Fruit fly (Drosophila melanogaster) whole organism, embryonic: ENCODE results near the gene Ugt301D1.

Experiments
- CG10431 ChIP-seq: fragments of 200-800 bp; sonication (Bioruptor generic); optimal IDR thresholded peaks from 3 replicates; lab custom pipeline; 2018; ENCODE audit warnings: missing biosample characterization, mild to moderate bottlenecking, missing genetic modification characterization
- CG10462 ChIP-seq: fragments of 200-800 bp; sonication (Bioruptor generic); optimal IDR thresholded peaks from 2 replicates; lab custom pipeline; 2016; ENCODE audit warnings: missing biosample characterization, missing genetic modification characterization
- CG14050 ChIP-seq: fragments of 200-800 bp; sonication (Bioruptor generic); IDR thresholded peaks from 3 replicates; pipeline ENCODE4 v1.3.6; 2022; ENCODE audit warnings: missing biosample characterization, missing genetic modification characterization
- CG14441 ChIP-seq: fragments of 200-800 bp; sonication (Bioruptor generic); IDR thresholded peaks from 2 replicates; pipeline ENCODE4 v1.3.6; 2022; ENCODE audit warnings: missing biosample characterization, missing genetic modification characterization
- CG1603 ChIP-seq: fragments of 200-800 bp; sonication (Bioruptor generic); optimal IDR thresholded peaks from 2 replicates; lab custom pipeline; 2019; ENCODE audit warnings: missing biosample characterization, mild to moderate bottlenecking, missing genetic modification characterization, moderate library complexity
- CG16863 ChIP-seq: fragments of 200-800 bp; sonication (Bioruptor generic); optimal IDR thresholded peaks from 3 replicates; lab custom pipeline; 2016; ENCODE audit warnings: missing biosample characterization, missing genetic modification characterization
- CG17568 ChIP-seq: fragments of 200-800 bp; sonication (Bioruptor generic); optimal IDR thresholded peaks from 2 replicates; lab custom pipeline; 2018; ENCODE audit warnings: missing biosample characterization, mild to moderate bottlenecking, missing genetic modification characterization, moderate library complexity
- CG17802 ChIP-seq: fragments of 200-800 bp; sonication (Bioruptor generic); optimal IDR thresholded peaks from 2 replicates; lab custom pipeline; 2018; ENCODE audit warnings: missing biosample characterization, mild to moderate bottlenecking, missing genetic modification characterization, moderate library complexity
- CG18599 ChIP-seq: fragments of 200-800 bp; sonication (Bioruptor generic); optimal IDR thresholded peaks from 3 replicates; lab custom pipeline; 2017; ENCODE audit warnings: missing biosample characterization, missing genetic modification characterization, mild to moderate bottlenecking, moderate library complexity, missing genetic modification reagents
- CG2712 ChIP-seq: fragments of 200-800 bp; optimal IDR thresholded peaks from 3 replicates; lab custom pipeline; 2019; ENCODE audit warnings: missing biosample characterization, mild to moderate bottlenecking, missing genetic modification characterization, moderate library complexity
- CG34376 ChIP-seq: fragments of 200-800 bp; sonication (Bioruptor generic); optimal IDR thresholded peaks from 2 replicates; lab custom pipeline; 2018; ENCODE audit warnings: missing biosample characterization, mild to moderate bottlenecking, missing genetic modification characterization
- CG4424 ChIP-seq: fragments of 200-800 bp; sonication (Bioruptor generic); optimal IDR thresholded peaks from 3 replicates; lab custom pipeline; 2016; ENCODE audit warnings: missing biosample characterization, missing genetic modification characterization
- CG5180 ChIP-seq: fragments of 200-800 bp; sonication (Bioruptor generic); optimal IDR thresholded peaks from 3 replicates; lab custom pipeline; 2017; ENCODE audit warnings: missing biosample characterization, missing genetic modification characterization, mild to moderate bottlenecking, moderate library complexity, missing genetic modification reagents
- CG6683 ChIP-seq: fragments of 200-800 bp; sonication (Bioruptor generic); optimal IDR thresholded peaks from 2 replicates; lab custom pipeline; 2017; ENCODE audit warnings: missing biosample characterization, mild to moderate bottlenecking, missing genetic modification characterization, missing genetic modification reagents
- CG8359 ChIP-seq: fragments of 200-800 bp; sonication (Bioruptor generic); optimal IDR thresholded peaks from 2 replicates; lab custom pipeline; 2017; ENCODE audit warnings: missing biosample characterization, mild to moderate bottlenecking, missing genetic modification characterization, borderline replicate concordance
- CG8388 ChIP-seq: fragments of 200-800 bp; sonication (Bioruptor generic); optimal IDR thresholded peaks from 2 replicates; lab custom pipeline; 2019; ENCODE audit warnings: missing biosample characterization, mild to moderate bottlenecking, missing genetic modification characterization, moderate library complexity
- CG9215 ChIP-seq: fragments of 200-800 bp; sonication (Bioruptor generic); IDR thresholded peaks from 2 replicates; pipeline ENCODE4 v1.3.6; 2022; ENCODE audit warnings: missing biosample characterization, missing genetic modification characterization
- CG9797 ChIP-seq: fragments of 200-800 bp; sonication (Bioruptor generic); optimal IDR thresholded peaks from 3 replicates; lab custom pipeline; 2018; ENCODE audit warnings: missing biosample characterization, mild to moderate bottlenecking, missing genetic modification characterization
- E2f2 ChIP-seq: fragments of 200-800 bp; sonication (Bioruptor generic); IDR thresholded peaks from 2 replicates; pipeline ENCODE4 v1.3.6; 2022; ENCODE audit warnings: missing biosample characterization, missing genetic modification characterization
- Fer1 ChIP-seq: fragments of 200-800 bp; sonication (Bioruptor generic); optimal IDR thresholded peaks from 2 replicates; lab custom pipeline; 2017; ENCODE audit warnings: missing biosample characterization, mild to moderate bottlenecking, missing genetic modification characterization
- GATAe ChIP-seq: fragments of 200-800 bp; sonication (Bioruptor generic); conservative IDR thresholded peaks from 2 replicates; pipeline ENCODE4 v1.3.6; 2022; ENCODE audit warnings: missing biosample characterization, missing genetic modification characterization
- H15 ChIP-seq: fragments of 200-800 bp; sonication (Bioruptor generic); IDR thresholded peaks from 3 replicates; pipeline ENCODE4 v1.3.6; 2022; ENCODE audit warnings: missing biosample characterization, missing genetic modification characterization
- Lim3 ChIP-seq: fragments of 200-800 bp; sonication (Bioruptor generic); IDR thresholded peaks from 2 replicates; pipeline ENCODE4 v1.3.6; 2022; ENCODE audit warnings: missing biosample characterization, missing genetic modification characterization
- Lpt ChIP-seq: fragments of >200 bp; optimal IDR thresholded peaks from 2 replicates; lab custom pipeline; 2018; ENCODE audit warnings: missing biosample characterization, missing genetic modification characterization
- MESR4 ChIP-seq: fragments of 200-800 bp; sonication (Bioruptor generic); optimal IDR thresholded peaks from 2 replicates; lab custom pipeline; 2018; ENCODE audit warnings: missing biosample characterization, mild to moderate bottlenecking, missing genetic modification characterization, moderate library complexity
- Myb ChIP-seq: fragments of 200-800 bp; sonication (Bioruptor generic); optimal IDR thresholded peaks from 2 replicates; lab custom pipeline; 2016; ENCODE audit warnings: missing biosample characterization, missing genetic modification characterization
- NFAT ChIP-seq: fragments of 200-800 bp; sonication (Bioruptor generic); IDR thresholded peaks from 2 replicates; pipeline ENCODE4 v1.3.6; 2022; ENCODE audit warnings: missing biosample characterization, missing genetic modification characterization
- Nf-YA ChIP-seq: fragments of 200-800 bp; sonication (Bioruptor generic); IDR thresholded peaks from 2 replicates; pipeline ENCODE4 v1.3.6; 2022; ENCODE audit warnings: missing biosample characterization, missing genetic modification characterization
- Nf-YC ChIP-seq: fragments of 200-800 bp; optimal IDR thresholded peaks from 3 replicates; lab custom pipeline; 2019; ENCODE audit warnings: missing biosample characterization, mild to moderate bottlenecking, missing genetic modification characterization, moderate library complexity
- Optix ChIP-seq: fragments of 200-800 bp; sonication (Bioruptor generic); IDR thresholded peaks from 3 replicates; pipeline ENCODE4 v1.3.6; 2022; ENCODE audit warnings: missing biosample characterization, missing genetic modification characterization
- Sry-δ ChIP-seq: fragments of 200-800 bp; sonication (Bioruptor generic); optimal IDR thresholded peaks from 2 replicates; lab custom pipeline; 2016; ENCODE audit warnings: missing biosample characterization, missing genetic modification characterization
- TFAM ChIP-seq: fragments of 200-800 bp; sonication (Bioruptor generic); optimal IDR thresholded peaks from 2 replicates; lab custom pipeline; 2017; ENCODE audit warnings: missing biosample characterization, missing genetic modification characterization, inconsistent platforms
- abd-A ChIP-seq: fragments of 200-800 bp; sonication (Bioruptor generic); optimal IDR thresholded peaks from 3 replicates; lab custom pipeline; 2019; ENCODE audit warnings: missing biosample characterization, mild to moderate bottlenecking, missing genetic modification characterization, moderate library complexity
- bab2 ChIP-seq: fragments of 200-800 bp; sonication (Bioruptor generic); optimal IDR thresholded peaks from 2 replicates; lab custom pipeline; 2016; ENCODE audit warnings: missing biosample characterization, missing genetic modification characterization
- chif ChIP-seq, 2 experiments: fragments of 200-800 bp; sonication (Bioruptor generic); optimal IDR thresholded peaks; 3 replicates each; lab custom pipeline; 2016; ENCODE audit warnings: missing biosample characterization in 2 of 2, missing genetic modification characterization in 2 of 2
- da ChIP-seq: fragments of 200-800 bp; sonication (Bioruptor generic); optimal IDR thresholded peaks from 2 replicates; lab custom pipeline; 2016; ENCODE audit warnings: missing biosample characterization, missing genetic modification characterization
- exex ChIP-seq: fragments of 200-800 bp; sonication (Bioruptor generic); optimal IDR thresholded peaks from 4 replicates; lab custom pipeline; 2018; ENCODE audit warnings: missing biosample characterization, mild to moderate bottlenecking, missing genetic modification characterization, moderate library complexity
- eyg ChIP-seq: fragments of 200-800 bp; sonication (Bioruptor generic); optimal IDR thresholded peaks from 3 replicates; lab custom pipeline; 2016; ENCODE audit warnings: missing biosample characterization, missing genetic modification characterization
- fd102C ChIP-seq: fragments of 200-800 bp; sonication (Bioruptor generic); optimal IDR thresholded peaks from 2 replicates; lab custom pipeline; 2018; ENCODE audit warnings: missing biosample characterization, mild to moderate bottlenecking, missing genetic modification characterization, moderate library complexity
- fd64A ChIP-seq: fragments of 200-800 bp; sonication (Bioruptor generic); optimal IDR thresholded peaks from 3 replicates; lab custom pipeline; 2018; ENCODE audit warnings: missing biosample characterization, mild to moderate bottlenecking, missing genetic modification characterization
- gt ChIP-seq: fragments of 200-800 bp; sonication (Bioruptor generic); IDR thresholded peaks from 2 replicates; pipeline ENCODE4 v1.3.6; 2022; ENCODE audit warnings: missing biosample characterization, missing genetic modification characterization
- kah ChIP-seq: fragments of 200-800 bp; sonication (Bioruptor generic); optimal IDR thresholded peaks from 2 replicates; lab custom pipeline; 2018; ENCODE audit warnings: missing biosample characterization, mild to moderate bottlenecking, missing genetic modification characterization
- mam ChIP-seq: fragments of 200-800 bp; sonication (Bioruptor generic); optimal IDR thresholded peaks from 3 replicates; lab custom pipeline; 2016; ENCODE audit warnings: missing biosample characterization, missing genetic modification characterization
- nerfin-1 ChIP-seq: fragments of 200-800 bp; sonication (Bioruptor generic); optimal IDR thresholded peaks from 3 replicates; lab custom pipeline; 2019; ENCODE audit warnings: missing biosample characterization, mild to moderate bottlenecking, missing genetic modification characterization, moderate library complexity
- nmo ChIP-seq: fragments of 200-800 bp; sonication (Bioruptor generic); optimal IDR thresholded peaks from 2 replicates; lab custom pipeline; 2018; ENCODE audit warnings: missing biosample characterization, mild to moderate bottlenecking, missing genetic modification characterization, moderate library complexity
- sob ChIP-seq: fragments of 200-800 bp; sonication (Bioruptor generic); IDR thresholded peaks from 2 replicates; pipeline ENCODE4 v1.3.6; 2022; ENCODE audit warnings: missing biosample characterization, missing genetic modification characterization
- ssp ChIP-seq: fragments of 200-800 bp; sonication (Bioruptor generic); IDR thresholded peaks from 2 replicates; pipeline ENCODE4 v1.3.6; 2022; ENCODE audit warnings: missing biosample characterization, missing genetic modification characterization
- tin ChIP-seq: fragments of 200-800 bp; sonication (Bioruptor generic); optimal IDR thresholded peaks from 3 replicates; lab custom pipeline; 2016; ENCODE audit warnings: missing biosample characterization, missing genetic modification characterization
- twi ChIP-seq: fragments of 200-800 bp; optimal IDR thresholded peaks from 2 replicates; lab custom pipeline; 2019; ENCODE audit warnings: missing biosample characterization, mild to moderate bottlenecking, missing genetic modification characterization, moderate library complexity
- vfl ChIP-seq: fragments of 200-800 bp; sonication (Bioruptor generic); optimal IDR thresholded peaks from 2 replicates; lab custom pipeline; 2016; ENCODE audit warnings: missing biosample characterization, missing genetic modification characterization
- zen ChIP-seq: fragments of 200-800 bp; sonication (Bioruptor generic); optimal IDR thresholded peaks from 3 replicates; lab custom pipeline; 2018; ENCODE audit warnings: missing biosample characterization, mild to moderate bottlenecking, missing genetic modification characterization, moderate library complexity

The Ugt301D1 gene

DNA sequence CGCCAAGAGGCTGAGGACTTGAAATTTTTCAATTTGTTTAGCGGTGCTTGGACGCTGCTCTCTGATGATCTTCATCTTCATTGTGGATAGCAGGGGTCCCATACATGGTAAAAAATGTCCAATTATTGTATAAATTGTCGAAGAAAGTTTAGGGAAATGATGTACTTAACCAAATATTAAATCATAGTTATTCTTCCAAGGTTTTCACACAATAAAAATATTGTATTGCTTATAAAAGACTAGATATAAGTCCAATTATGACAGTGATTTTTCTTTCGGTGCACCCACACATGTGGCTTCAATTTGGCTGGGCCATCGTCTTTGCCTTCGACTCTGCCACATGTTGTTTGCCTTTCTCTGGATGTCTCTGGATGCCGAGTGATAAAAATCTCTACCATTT is 4.5 kb upstream of the Ugt301D1 start (continued):
- no peak for TF ChIP-seq CG9797 (GFP tag; lab: Kevin White, UChicago)
- TF ChIP-seq CG5180 (GFP tag; lab: Kevin White, UChicago): peak; percentile 16
- no peak for TF ChIP-seq CG10431 (GFP tag; lab: Kevin White, UChicago)
- no peak for TF ChIP-seq mam (GFP tag; lab: Kevin White, UChicago)
- TF ChIP-seq abd-A (tag; lab: Kevin White, UChicago): no peak
- TF ChIP-seq fd64A (GFP tag; lab: Kevin White, UChicago): no peak
- TF ChIP-seq CG8388 (GFP tag; lab: Kevin White, UChicago): peak; percentile 64
- peak; percentile 80 for TF ChIP-seq CG2712
- no peak for TF ChIP-seq vfl (GFP tag; lab: Kevin White, UChicago)
- no peak for TF ChIP-seq Nf-YA
- TF ChIP-seq CG9215 (GFP tag; lab: Robert Waterston, UW): 0 out of 2 replicates have a peak, but pooled peaks have one; percentile 19
- TF ChIP-seq eyg (GFP tag; lab: Kevin White, UChicago): no peak
- TF ChIP-seq CG18599: peak; percentile 25
- TF ChIP-seq CG17568 (GFP tag; lab: Kevin White, UChicago): peak; percentile 5
- no peak for TF ChIP-seq kah (GFP tag; lab: Kevin White, UChicago)
- TF ChIP-seq fd102C: peak; percentile 2
- TF ChIP-seq Sry-δ (GFP tag; lab: Kevin White, UChicago): no peak
- 0 out of 3 replicates have a peak, but pooled peaks have one; percentile 30 for TF ChIP-seq Optix
- TF ChIP-seq CG6683 (GFP tag; lab: Kevin White, UChicago): no peak
- TF ChIP-seq exex (tag; lab: Kevin White, UChicago): no peak
- TF ChIP-seq Lpt (GFP tag; lab: Kevin White, UChicago): no peak
- TF ChIP-seq CG8359 (GFP tag; lab: Kevin White, UChicago): peak; percentile 33
- TF ChIP-seq CG1603 (tag; lab: Kevin White, UChicago): peak; percentile 74
- TF ChIP-seq CG16863 (GFP tag; lab: Kevin White, UChicago): peak; percentile 49
- no peak for TF ChIP-seq sob (GFP tag; lab: Robert Waterston, UW)
- TF ChIP-seq CG14441: peak; percentile 61
- peak; percentile 20 for TF ChIP-seq zen (tag; lab: Kevin White, UChicago)
- TF ChIP-seq E2f2 (GFP tag; lab: Robert Waterston, UW): 0 out of 2 replicates have a peak, but pooled peaks have one; percentile 26
- TF ChIP-seq Nf-YC (tag; lab: Kevin White, UChicago): no peak
- TF ChIP-seq CG34376 (GFP tag; lab: Kevin White, UChicago): no peak
- peak; percentile 59 for TF ChIP-seq CG4424
- no peak for TF ChIP-seq gt (GFP tag; lab: Robert Waterston, UW)
- no peak for TF ChIP-seq CG17802 (tag; lab: Kevin White, UChicago)
- peak; percentile 97 for TF ChIP-seq twi (tag; lab: Kevin White, UChicago)
- no peak for TF ChIP-seq TFAM (GFP tag; lab: Kevin White, UChicago)
- TF ChIP-seq CG10462 (GFP tag; lab: Kevin White, UChicago): peak; percentile 42
- TF ChIP-seq Fer1 (GFP tag; lab: Kevin White, UChicago): no peak
- TF ChIP-seq NFAT: no peak
- TF ChIP-seq chif (GFP tag; optimal IDR thresholded peaks at IDR 0.05; lab: Kevin White, UChicago): peak; percentile 50 to 63
- TF ChIP-seq nerfin-1 (tag; lab: Kevin White, UChicago): peak; percentile 19
- no peak for TF ChIP-seq Lim3 (GFP tag; lab: Robert Waterston, UW)
- no peak for TF ChIP-seq da (GFP tag; lab: Kevin White, UChicago)
- no peak for TF ChIP-seq GATAe (GFP tag; lab: Robert Waterston, UW)
- TF ChIP-seq H15 (GFP tag; lab: Robert Waterston, UW): peak; percentile 21; the same call in 1 of the 3 replicates
- TF ChIP-seq bab2 (GFP tag; lab: Kevin White, UChicago): peak; percentile 11
- TF ChIP-seq Myb: no peak
- no peak for TF ChIP-seq MESR4
- TF ChIP-seq tin (GFP tag; lab: Kevin White, UChicago): peak; percentile 2
- peak; percentile 49; the same call in 1 of the 3 replicates for TF ChIP-seq CG14050 (GFP tag; lab: Robert Waterston, UW)
- TF ChIP-seq nmo (GFP tag; lab: Kevin White, UChicago): peak; percentile 68
- no peak for TF ChIP-seq ssp
